Fruit fly (Drosophila melanogaster) whole organism, prepupa: ENCODE measurements around the gene Usf.
A peak's percentile ranks its signal among the peaks of the same experiment; 100 is the strongest.

Experiments used
- CG10631 ChIP-seq: fragments of 200-800 bp; sonication (Bioruptor generic); optimal IDR thresholded peaks from 2 replicates; lab custom pipeline; 2016; ENCODE audit warnings: missing biosample characterization, missing genetic modification characterization
- CG10669 ChIP-seq: fragments of 200-800 bp; sonication (Bioruptor generic); optimal IDR thresholded peaks from 3 replicates; lab custom pipeline; 2018; ENCODE audit warnings: missing biosample characterization, mild to moderate bottlenecking, missing genetic modification characterization, moderate library complexity
- CG11294 ChIP-seq: fragments of 200-800 bp; sonication (Bioruptor generic); IDR thresholded peaks from 2 replicates; pipeline ENCODE4 v1.3.6; 2022; ENCODE audit warnings: missing biosample characterization, missing genetic modification characterization
- CG11902 ChIP-seq: fragments of 200-800 bp; sonication (Bioruptor generic); optimal IDR thresholded peaks from 3 replicates; lab custom pipeline; 2016; ENCODE audit warnings: missing biosample characterization, missing genetic modification characterization
- CG15336 ChIP-seq: fragments of 200-800 bp; sonication (Bioruptor generic); IDR thresholded peaks from 2 replicates; pipeline ENCODE4 v1.3.6; 2022; ENCODE audit warnings: missing biosample characterization, missing genetic modification characterization
- CG1621 ChIP-seq: fragments of 200-800 bp; sonication (Bioruptor generic); optimal IDR thresholded peaks from 3 replicates; lab custom pipeline; 2018; ENCODE audit warnings: missing biosample characterization, mild to moderate bottlenecking, missing genetic modification characterization
- CG16779 ChIP-seq: fragments of 200-800 bp; sonication (Bioruptor generic); optimal IDR thresholded peaks from 3 replicates; lab custom pipeline; 2017; ENCODE audit warnings: missing biosample characterization, mild to moderate bottlenecking, missing genetic modification characterization
- CG31627 ChIP-seq: fragments of 200-800 bp; sonication (Bioruptor generic); optimal IDR thresholded peaks from 3 replicates; lab custom pipeline; 2016; ENCODE audit warnings: missing biosample characterization, missing genetic modification characterization
- CG6276 ChIP-seq: fragments of 200-800 bp; sonication (Bioruptor generic); optimal IDR thresholded peaks from 2 replicates; lab custom pipeline; 2017; ENCODE audit warnings: missing biosample characterization, mild to moderate bottlenecking, missing genetic modification characterization
- CG6792 ChIP-seq: fragments of 200-800 bp; sonication (Bioruptor generic); optimal IDR thresholded peaks from 3 replicates; lab custom pipeline; 2016; ENCODE audit warnings: missing biosample characterization, missing genetic modification characterization
- CG6808 ChIP-seq: fragments of 200-800 bp; sonication (Bioruptor generic); optimal IDR thresholded peaks from 3 replicates; lab custom pipeline; 2017; ENCODE audit warnings: missing biosample characterization, missing genetic modification characterization, mild to moderate bottlenecking, moderate library complexity, missing genetic modification reagents
- CG8119 ChIP-seq: fragments of 200-800 bp; sonication (Bioruptor generic); IDR thresholded peaks from 3 replicates; pipeline ENCODE4 v1.3.6; 2022; ENCODE audit warnings: missing biosample characterization, missing genetic modification characterization
- CG8319 ChIP-seq: fragments of 200-800 bp; sonication (Bioruptor generic); optimal IDR thresholded peaks from 3 replicates; lab custom pipeline; 2016; ENCODE audit warnings: missing biosample characterization, missing genetic modification characterization
- CG8632 ChIP-seq: fragments of 200-800 bp; sonication (Bioruptor generic); optimal IDR thresholded peaks from 3 replicates; lab custom pipeline; 2016; ENCODE audit warnings: missing biosample characterization, missing genetic modification characterization
- CG9139 ChIP-seq: fragments of 200-800 bp; sonication (Bioruptor generic); optimal IDR thresholded peaks from 3 replicates; lab custom pipeline; 2017; ENCODE audit warnings: missing biosample characterization, mild to moderate bottlenecking, missing genetic modification characterization
- Eip75B ChIP-seq: fragments of 200-800 bp; sonication (Bioruptor generic); optimal IDR thresholded peaks from 3 replicates; lab custom pipeline; 2016; ENCODE audit warnings: missing biosample characterization, missing genetic modification characterization
- Eip78C ChIP-seq: fragments of 200-800 bp; sonication (Bioruptor generic); peaks from one replicate; lab custom pipeline; 2016; ENCODE audit warnings: missing biosample characterization, missing genetic modification characterization
- Eip93F ChIP-seq: fragments of 200-800 bp; sonication (Bioruptor generic); optimal IDR thresholded peaks from 2 replicates; lab custom pipeline; 2016; ENCODE audit warnings: missing biosample characterization, mild to moderate bottlenecking, missing genetic modification characterization
- Ets21C ChIP-seq: fragments of 200-800 bp; sonication (Bioruptor generic); optimal IDR thresholded peaks from 3 replicates; lab custom pipeline; 2016; ENCODE audit warnings: missing biosample characterization, missing genetic modification characterization
- Gug ChIP-seq: fragments of 200-800 bp; sonication (Bioruptor generic); IDR thresholded peaks from 2 replicates; pipeline ENCODE4 v1.3.6; 2022; ENCODE audit warnings: missing biosample characterization, missing genetic modification characterization
- Hr39 ChIP-seq: fragments of 200-800 bp; sonication (Bioruptor generic); optimal IDR thresholded peaks from 2 replicates; lab custom pipeline; 2016; ENCODE audit warnings: missing biosample characterization, missing genetic modification characterization
- Hr4 ChIP-seq: fragments of 200-800 bp; sonication (Bioruptor generic); optimal IDR thresholded peaks from 3 replicates; lab custom pipeline; 2016; ENCODE audit warnings: missing biosample characterization, missing genetic modification characterization
- Lpt ChIP-seq: fragments of 200-800 bp; sonication (Bioruptor generic); optimal IDR thresholded peaks from 3 replicates; lab custom pipeline; 2016; ENCODE audit warnings: missing biosample characterization, missing genetic modification characterization
- Met ChIP-seq: fragments of 200-800 bp; sonication (Bioruptor generic); optimal IDR thresholded peaks from 3 replicates; lab custom pipeline; 2016; ENCODE audit warnings: missing biosample characterization, missing genetic modification characterization
- Sox102F ChIP-seq: fragments of 200-800 bp; sonication (Bioruptor generic); optimal IDR thresholded peaks from 2 replicates; lab custom pipeline; 2016; ENCODE audit warnings: missing biosample characterization, mild to moderate bottlenecking, missing genetic modification characterization
- cyc ChIP-seq: fragments of 200-800 bp; sonication (Bioruptor generic); optimal IDR thresholded peaks from 3 replicates; lab custom pipeline; 2016; ENCODE audit warnings: missing biosample characterization, missing genetic modification characterization
- dac ChIP-seq: fragments of 200-800 bp; sonication (Bioruptor generic); optimal IDR thresholded peaks from 2 replicates; lab custom pipeline; 2017; ENCODE audit warnings: missing biosample characterization, mild to moderate bottlenecking, missing genetic modification characterization
- dsx ChIP-seq: fragments of 200-800 bp; optimal IDR thresholded peaks from 3 replicates; lab custom pipeline; 2019; ENCODE audit warnings: missing biosample characterization, mild to moderate bottlenecking, missing genetic modification characterization, moderate library complexity; ENCODE audit not compliant: poor library complexity, severe bottlenecking
- esn ChIP-seq: fragments of 200-800 bp; sonication (Bioruptor generic); optimal IDR thresholded peaks from 2 replicates; lab custom pipeline; 2016; ENCODE audit warnings: missing biosample characterization, mild to moderate bottlenecking, missing genetic modification characterization, moderate library complexity
- fd85E ChIP-seq: fragments of 200-800 bp; sonication (Bioruptor generic); optimal IDR thresholded peaks from 3 replicates; lab custom pipeline; 2016; ENCODE audit warnings: missing biosample characterization, missing genetic modification characterization
- lz ChIP-seq: fragments of 200-800 bp; sonication (Bioruptor generic); optimal IDR thresholded peaks from 3 replicates; lab custom pipeline; 2016; ENCODE audit warnings: missing biosample characterization, missing genetic modification characterization
- salr ChIP-seq, 2 experiments: fragments of 200-800 bp; sonication (Bioruptor generic); optimal IDR thresholded peaks; 3 replicates each; lab custom pipeline; 2016 to 2018; ENCODE audit warnings: missing biosample characterization in 2 of 2, missing genetic modification characterization in 2 of 2, mild to moderate bottlenecking in 1 of 2
- spab ChIP-seq: fragments of 200-800 bp; sonication (Bioruptor generic); optimal IDR thresholded peaks from 2 replicates; lab custom pipeline; 2017; ENCODE audit warnings: missing biosample characterization, mild to moderate bottlenecking, missing genetic modification characterization, missing genetic modification reagents
- svp ChIP-seq: fragments of 200-800 bp; sonication (Bioruptor generic); peaks from one replicate; lab custom pipeline; 2016; ENCODE audit warnings: missing biosample characterization, missing genetic modification characterization
- topi ChIP-seq: fragments of 200-800 bp; sonication (Bioruptor generic); optimal IDR thresholded peaks from 3 replicates; lab custom pipeline; 2016; ENCODE audit warnings: missing biosample characterization, missing genetic modification characterization

The Usf gene

dm6 chrX:4503542-4503941 is 45.1 kb downstream of the Usf start (continued):
- TF ChIP-seq dac (GFP tag; lab: Kevin White, UChicago) (no peak), CG16779 (no peak), CG9139 (no peak), Ets21C (GFP tag; lab: Kevin White, UChicago) (no peak), Eip93F (GFP tag; lab: Kevin White, UChicago) (no peak), topi (peak; percentile 44), Met (GFP tag; lab: Kevin White, UChicago) (peak; percentile 44), CG1621 (tag; lab: Kevin White, UChicago) (peak; percentile 20), esn (GFP tag; lab: Kevin White, UChicago) (peak; percentile 41), CG6276 (GFP tag; lab: Kevin White, UChicago) (no peak), CG11294 (no peak), Lpt (GFP tag; lab: Kevin White, UChicago) (no peak), CG15336 (no peak), CG8119 (GFP tag; lab: Robert Waterston, UW) (no peak), CG8632 (GFP tag; lab: Kevin White, UChicago) (no peak), CG8319 (GFP tag; lab: Kevin White, UChicago) (no peak), svp (GFP tag; lab: Kevin White, UChicago) (peak; percentile 77), lz (GFP tag; lab: Kevin White, UChicago) (peak; percentile 41), spab (GFP tag; lab: Kevin White, UChicago) (peak; percentile 10), Gug (GFP tag; lab: Robert Waterston, UW) (no peak), Hr4 (GFP tag; lab: Kevin White, UChicago) (no peak), CG6808 (GFP tag; lab: Kevin White, UChicago) (peak; percentile 31), CG6792 (GFP tag; lab: Kevin White, UChicago) (peak; percentile 29), salr (GFP tag; optimal IDR thresholded peaks at IDR 0.05; lab: Kevin White, UChicago) (no peak), CG10631 (GFP tag; lab: Kevin White, UChicago) (peak; percentile 18), Eip75B (peak; percentile 11), fd85E (GFP tag; lab: Kevin White, UChicago) (no peak), dsx (GFP tag; lab: Kevin White, UChicago) (peak; percentile 13), CG10669 (GFP tag; lab: Kevin White, UChicago) (peak; percentile 19)
- TF ChIP-seq, all 60 proteins: peak for 34

- TF ChIP-seq lz (GFP tag; lab: Kevin White, UChicago): peak; percentile 17
- TF ChIP-seq Sox102F: peak; percentile 31
- no peak for TF ChIP-seq CG6792 (GFP tag; lab: Kevin White, UChicago)
- TF ChIP-seq topi: peak; percentile 12
- peak; percentile 61 for TF ChIP-seq Eip78C (GFP tag; lab: Kevin White, UChicago)
- TF ChIP-seq CG11902 (GFP tag; lab: Kevin White, UChicago): no peak
- peak; percentile 25 for TF ChIP-seq esn (GFP tag; lab: Kevin White, UChicago)
- TF ChIP-seq Ets21C (GFP tag; lab: Kevin White, UChicago): no peak
- TF ChIP-seq Hr39 (GFP tag; lab: Kevin White, UChicago): peak; percentile 15
- no peak for TF ChIP-seq Lpt (GFP tag; lab: Kevin White, UChicago)
- TF ChIP-seq Met (GFP tag; lab: Kevin White, UChicago): peak; percentile 36
- no peak for TF ChIP-seq Hr4 (GFP tag; lab: Kevin White, UChicago)
- peak; percentile 12 for TF ChIP-seq cyc (GFP tag; lab: Kevin White, UChicago)
- TF ChIP-seq svp (GFP tag; lab: Kevin White, UChicago): peak; percentile 80
- TF ChIP-seq CG31627 (GFP tag; lab: Kevin White, UChicago): peak; percentile 6
These were observed 50.4 kb downstream of the Usf start for dm6 chrX:4498234-4498633.
